Fruit fly (Drosophila melanogaster): ENCODE data around the gene comm3.

Gene comm3

dm6 chr3L:15610109-15610508, 37.5 kb downstream of the comm3 start, which contains the start of gene CG7650 (continued):
- TF ChIP-seq CG7839 (tag; optimal IDR thresholded peaks at IDR 0.05) (no peak), CG6854 (GFP tag; optimal IDR thresholded peaks at IDR 0.05) (no peak), CG1832 (GFP tag; optimal IDR thresholded peaks at IDR 0.05) (no peak), zfh1 (GFP tag; IDR thresholded peaks at IDR 0.05) (no peak), chm (GFP tag; IDR thresholded peaks at IDR 0.05) (no peak), CG7963 (GFP tag; IDR thresholded peaks at IDR 0.05; ENCODE audit: partially characterized antibody) (peak; percentile 79), CG10321 (GFP tag; IDR thresholded peaks at IDR 0.05) (no peak), pum (GFP tag; optimal IDR thresholded peaks at IDR 0.05) (no peak), Camta (GFP tag; optimal IDR thresholded peaks at IDR 0.05) (no peak), E2f2 (GFP tag; IDR thresholded peaks at IDR 0.05) (peak; percentile 95), Spps (tag; optimal IDR thresholded peaks at IDR 0.05) (no peak), fd64A (GFP tag; optimal IDR thresholded peaks at IDR 0.05) (no peak), BEAF-32 (GFP tag; optimal IDR thresholded peaks at IDR 0.05) (peak; percentile 87), MTF-1 (GFP tag; optimal IDR thresholded peaks at IDR 0.05; ENCODE audit: borderline replicate concordance) (no peak), CG3281 (GFP tag; optimal IDR thresholded peaks at IDR 0.05) (no peak), gem (tag; optimal IDR thresholded peaks at IDR 0.05) (no peak), ranshi (GFP tag; IDR thresholded peaks at IDR 0.05) (no peak), CG18011 (GFP tag; optimal IDR thresholded peaks at IDR 0.05) (no peak), ATbp (GFP tag; optimal IDR thresholded peaks at IDR 0.05) (no peak), CG8388 (GFP tag; optimal IDR thresholded peaks at IDR 0.05) (no peak), pb (GFP tag; optimal IDR thresholded peaks at IDR 0.05) (no peak), phol (tag; optimal IDR thresholded peaks at IDR 0.05) (peak; percentile 9), CG2875 (GFP tag; optimal IDR thresholded peaks at IDR 0.05) (no peak), CG2889 (GFP tag; IDR thresholded peaks at IDR 0.05) (no peak), Bdp1 (GFP tag; optimal IDR thresholded peaks at IDR 0.05) (no peak), CG4617 (GFP tag; optimal IDR thresholded peaks at IDR 0.05; ENCODE audit: borderline replicate concordance) (peak; percentile 91), Meics (GFP tag; optimal IDR thresholded peaks at IDR 0.05) (no peak), Bgb (GFP tag; IDR thresholded peaks at IDR 0.05; ENCODE audit: partially characterized antibody) (peak; percentile 93), Atf3 (GFP tag; optimal IDR thresholded peaks at IDR 0.05) (no peak), HLH4C (GFP tag; IDR thresholded peaks at IDR 0.05; ENCODE audit: partially characterized antibody) (peak; percentile 84), dpn (GFP tag; optimal IDR thresholded peaks at IDR 0.05) (no peak), CG17829 (tag; optimal IDR thresholded peaks at IDR 0.05) (peak; percentile 34), CG9609 (GFP tag; optimal IDR thresholded peaks at IDR 0.05) (no peak), fd102C (GFP tag; optimal IDR thresholded peaks at IDR 0.05) (no peak), CG14860 (GFP tag; IDR thresholded peaks at IDR 0.05; ENCODE audit: partially characterized antibody) (peak; percentile 83), CG4360 (GFP tag; IDR thresholded peaks at IDR 0.05) (no peak), CG2116 (GFP tag; optimal IDR thresholded peaks at IDR 0.05) (peak; percentile 76), CG11247 (GFP tag; IDR thresholded peaks at IDR 0.05) (no peak), CG13894 (tag; optimal IDR thresholded peaks at IDR 0.05) (no peak), CG18619 (GFP tag; optimal IDR thresholded peaks at IDR 0.05) (no peak), BtbVII (GFP tag; optimal IDR thresholded peaks at IDR 0.05) (no peak), emc (GFP tag; optimal IDR thresholded peaks at IDR 0.05) (no peak), CG13287 (GFP tag; IDR thresholded peaks at IDR 0.05; ENCODE audit: partially characterized antibody) (peak; percentile 97), Six4 (GFP tag; optimal IDR thresholded peaks at IDR 0.05) (no peak), CG18476 (GFP tag; optimal IDR thresholded peaks at IDR 0.05) (no peak), Trl (optimal IDR thresholded peaks at IDR 0.05) (no peak), Trl (GFP tag; optimal IDR thresholded peaks at IDR 0.05) (no peak), da (GFP tag; optimal IDR thresholded peaks at IDR 0.05) (no peak), CG17359 (tag; optimal IDR thresholded peaks at IDR 0.05) (no peak), tna (GFP tag; IDR thresholded peaks at IDR 0.05; ENCODE audit: partially characterized antibody) (peak; percentile 69), repo (GFP tag; optimal IDR thresholded peaks at IDR 0.05) (no peak)
